Fruit fly (Drosophila melanogaster): ENCODE results near the gene CG7387.

dm6 chr3L:8158715-8159380, 34.1 kb downstream of the CG7387 start, which contains the start of gene CG42445:
- TF ChIP-seq pad (GFP tag; optimal IDR thresholded peaks at IDR 0.05) (no peak), CG5204 (GFP tag; optimal IDR thresholded peaks at IDR 0.05) (no peak), CG14711 (tag; optimal IDR thresholded peaks at IDR 0.05) (no peak), Hr96 (GFP tag; optimal IDR thresholded peaks at IDR 0.05) (no peak), kay (GFP tag; ENCODE audit: borderline replicate concordance) (peak; percentile 76)
